Worm (Caenorhabditis elegans): ENCODE results near the gene cpg-19.

cpg-19 gene

DNA sequence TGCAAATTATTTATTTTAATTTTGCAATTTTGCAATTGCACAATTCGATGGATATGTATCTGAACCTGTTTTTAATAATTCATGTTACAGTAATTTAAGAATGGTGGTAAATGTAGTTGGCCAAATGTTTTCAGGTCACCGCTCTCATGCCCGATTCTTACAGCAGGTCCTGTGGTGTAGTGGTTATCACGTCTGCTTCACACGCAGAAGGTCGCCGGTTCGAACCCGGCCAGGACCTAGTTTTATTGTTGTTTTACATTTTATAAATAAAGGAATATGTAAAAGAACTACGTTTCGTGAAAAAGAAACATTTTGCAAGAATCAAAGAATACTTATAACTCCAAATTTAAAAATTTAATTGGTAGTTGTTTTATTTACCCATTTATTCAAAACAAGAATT, 31.4 kb upstream of the cpg-19 start:
- TF ChIP-seq alr-1 (tag; optimal IDR thresholded peaks at IDR 0.05) (no peak), nhr-23 (tag; optimal IDR thresholded peaks at IDR 0.05) (no peak), aly-2 (tag; optimal IDR thresholded peaks at IDR 0.05) (no peak), F13H6.1 (tag; optimal IDR thresholded peaks at IDR 0.05) (no peak), lin-39 (tag; optimal IDR thresholded peaks at IDR 0.05) (no peak), nhr-12 (tag; optimal IDR thresholded peaks at IDR 0.05) (no peak), peb-1 (tag; optimal IDR thresholded peaks at IDR 0.05) (no peak), fos-1 (tag; optimal IDR thresholded peaks at IDR 0.05) (peak; percentile 6), ztf-4 (tag; optimal IDR thresholded peaks at IDR 0.05) (no peak)

DNA sequence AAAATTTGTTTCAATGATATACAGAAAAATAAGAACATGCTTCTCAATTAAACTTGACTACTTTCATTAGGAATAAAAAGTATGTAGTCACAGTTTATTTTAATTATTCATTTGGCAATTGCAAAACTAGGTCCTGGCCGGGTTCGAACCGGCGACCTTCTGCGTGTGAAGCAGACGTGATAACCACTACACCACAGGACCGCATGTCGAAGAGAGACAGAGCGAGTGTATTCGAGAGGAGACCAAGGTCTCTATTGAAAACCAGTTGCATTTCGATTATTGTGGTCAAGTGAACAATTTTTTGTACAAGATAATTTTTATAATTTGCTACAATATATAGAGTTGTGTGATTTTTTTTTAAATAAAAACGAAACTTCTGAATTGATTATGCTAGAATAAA, 30.8 kb upstream of the cpg-19 start:
- TF ChIP-seq sma-9 (GFP tag; optimal IDR thresholded peaks at IDR 0.05) (peak; percentile 59), sma-9 (tag; optimal IDR thresholded peaks at IDR 0.05) (no peak), lin-13 (GFP tag; optimal IDR thresholded peaks at IDR 0.05) (peak; percentile 28), zag-1 (tag; optimal IDR thresholded peaks at IDR 0.05) (peak; percentile 12), crh-2 (tag; optimal IDR thresholded peaks at IDR 0.05) (peak; percentile 74), F13H6.1 (tag; optimal IDR thresholded peaks at IDR 0.05) (peak; percentile 63), nhr-23 (tag; optimal IDR thresholded peaks at IDR 0.05) (no peak), snpc-4 (tag; optimal IDR thresholded peaks at IDR 0.05) (peak; percentile 45), lsy-2 (tag; optimal IDR thresholded peaks at IDR 0.05) (peak; percentile 38 to 54), unc-55 (GFP tag; optimal IDR thresholded peaks at IDR 0.05) (peak; percentile 59), lin-39 (tag; optimal IDR thresholded peaks at IDR 0.05) (no peak), lin-11 (tag; optimal IDR thresholded peaks at IDR 0.05) (peak; percentile 59), C34F6.9 (tag; optimal IDR thresholded peaks at IDR 0.05) (peak; percentile 53), sma-3 (GFP tag; optimal IDR thresholded peaks at IDR 0.05) (peak; percentile 61), fos-1 (tag; optimal IDR thresholded peaks at IDR 0.05) (peak; percentile 62), ama-1 (optimal IDR thresholded peaks at IDR 0.05) (no peak), Y55F3AM.14 (GFP tag; optimal IDR thresholded peaks at IDR 0.05) (peak; percentile 14), nhr-25 (tag; optimal IDR thresholded peaks at IDR 0.05) (peak; percentile 33), unc-62 (GFP tag; optimal IDR thresholded peaks at IDR 0.05) (no peak), skn-1 (tag; optimal IDR thresholded peaks at IDR 0.05) (no peak), mdl-1 (tag; optimal IDR thresholded peaks at IDR 0.05) (no peak), egl-27 (tag; optimal IDR thresholded peaks at IDR 0.05) (peak; percentile 68), gmeb-1 (tag; optimal IDR thresholded peaks at IDR 0.05) (peak; percentile 59), ceh-82 (tag; optimal IDR thresholded peaks at IDR 0.05) (no peak), nhr-21 (tag; optimal IDR thresholded peaks at IDR 0.05) (peak; percentile 40), nhr-129 (tag; optimal IDR thresholded peaks at IDR 0.05) (peak; percentile 77), sem-4 (tag; optimal IDR thresholded peaks at IDR 0.05) (peak; percentile 3), mab-5 (tag; optimal IDR thresholded peaks at IDR 0.05) (peak; percentile 12)

DNA sequence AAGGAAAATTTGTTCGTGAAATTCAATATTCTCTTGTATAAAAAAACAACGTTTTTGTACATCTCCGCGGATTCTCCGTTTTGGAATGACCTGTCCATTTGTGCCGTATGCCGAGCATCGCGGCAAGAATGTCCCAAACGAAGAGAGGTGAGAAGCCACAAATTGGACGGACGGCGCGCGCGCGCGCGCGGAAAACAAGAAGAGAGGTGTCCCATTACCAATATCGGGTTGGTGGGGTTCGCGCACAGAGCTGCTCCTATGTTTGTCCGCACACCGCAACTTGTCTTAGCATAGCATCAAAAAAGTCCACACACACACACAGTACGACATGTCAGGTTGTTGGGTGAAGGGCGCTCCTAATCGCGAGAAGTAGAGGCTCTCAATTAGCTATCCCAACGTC, 30.1 kb upstream of the cpg-19 start:
- TF ChIP-seq lin-39 (tag; optimal IDR thresholded peaks at IDR 0.05) (no peak), peb-1 (tag; optimal IDR thresholded peaks at IDR 0.05) (no peak), F13H6.1 (tag; optimal IDR thresholded peaks at IDR 0.05) (no peak), snpc-4 (tag; optimal IDR thresholded peaks at IDR 0.05) (no peak)

DNA sequence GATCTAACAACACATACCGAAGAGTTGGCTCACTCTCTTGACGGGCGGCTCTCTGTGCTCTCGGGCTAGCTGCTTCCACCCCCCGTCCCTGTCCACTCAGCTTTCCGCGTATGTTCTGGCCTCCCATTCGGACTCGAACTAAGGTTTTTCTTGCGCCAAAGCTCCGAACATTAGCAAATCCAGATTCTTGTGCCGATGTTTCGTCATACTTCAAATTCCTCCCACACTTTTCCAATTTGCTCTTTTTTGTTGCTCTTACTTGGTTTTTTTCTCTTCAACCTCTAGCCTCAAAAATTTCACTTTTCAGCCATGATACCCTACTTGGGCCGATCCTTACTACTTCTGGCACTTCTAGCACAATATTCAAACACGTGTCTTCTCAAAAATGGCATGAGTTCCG, 26.7 kb upstream of the cpg-19 start, which contains the start of gene cdh-9:
Gene cdh-9, plus strand, starts transcription at position 301 of the 400 bp plus-strand sequence.
- TF ChIP-seq elt-3 (tag; optimal IDR thresholded peaks at IDR 0.05) (no peak), nhr-25 (tag; optimal IDR thresholded peaks at IDR 0.05) (no peak), zag-1 (tag; optimal IDR thresholded peaks at IDR 0.05) (no peak), R02D3.7 (tag; optimal IDR thresholded peaks at IDR 0.05) (no peak), aly-2 (tag; optimal IDR thresholded peaks at IDR 0.05) (no peak), alr-1 (tag; optimal IDR thresholded peaks at IDR 0.05) (no peak), F13H6.1 (tag; optimal IDR thresholded peaks at IDR 0.05) (no peak), nhr-23 (tag; optimal IDR thresholded peaks at IDR 0.05) (no peak), sma-3 (GFP tag; optimal IDR thresholded peaks at IDR 0.05) (no peak), skn-1 (tag; optimal IDR thresholded peaks at IDR 0.05) (no peak), dmd-4 (tag; optimal IDR thresholded peaks at IDR 0.05) (no peak), ceh-16 (tag; optimal IDR thresholded peaks at IDR 0.05) (no peak)
